Worm (Caenorhabditis elegans): ENCODE results near the gene F15H10.12.

F15H10.12 gene

DNA sequence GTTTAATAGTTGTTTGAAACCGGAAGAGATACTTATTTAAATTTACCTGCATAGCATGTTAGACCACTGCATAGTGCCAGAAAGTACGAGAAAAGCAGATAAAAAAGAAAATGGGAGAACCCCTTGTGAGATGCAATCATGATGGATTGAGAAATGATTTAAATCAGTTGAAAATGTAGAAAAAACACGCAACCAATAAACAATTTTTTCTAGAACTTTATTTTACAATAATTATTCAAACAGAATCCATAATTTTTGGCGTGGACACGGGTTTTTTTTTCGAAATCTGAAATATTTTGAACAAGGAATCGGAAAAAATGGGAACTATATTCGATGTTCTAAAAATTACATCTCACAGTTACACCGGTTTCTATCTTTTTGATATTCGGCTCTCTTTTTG is 30.6 kb downstream of the F15H10.12 start, which contains the start of gene AC3.12:
Gene AC3.12 (minus strand): TSS at position 101 of the 400 bp plus-strand sequence.
- TF ChIP-seq pax-1 (tag; optimal IDR thresholded peaks at IDR 0.05) (no peak), ceh-9 (tag; optimal IDR thresholded peaks at IDR 0.05) (no peak), gmeb-2 (tag; optimal IDR thresholded peaks at IDR 0.05) (no peak), pha-2 (tag; optimal IDR thresholded peaks at IDR 0.05) (no peak), unc-42 (tag; optimal IDR thresholded peaks at IDR 0.05) (no peak), elt-2 (tag; optimal IDR thresholded peaks at IDR 0.05) (no peak), pat-9 (tag; optimal IDR thresholded peaks at IDR 0.05) (no peak), ztf-16 (tag; optimal IDR thresholded peaks at IDR 0.05) (no peak), elt-4 (tag; optimal IDR thresholded peaks at IDR 0.05) (no peak), npax-4 (tag; optimal IDR thresholded peaks at IDR 0.05) (no peak), F13H6.1 (tag; optimal IDR thresholded peaks at IDR 0.05) (no peak), ceh-6 (GFP tag; optimal IDR thresholded peaks at IDR 0.05) (no peak), lim-6 (tag; optimal IDR thresholded peaks at IDR 0.05) (no peak), ceh-18 (tag; optimal IDR thresholded peaks at IDR 0.05) (no peak), sox-2 (GFP tag; IDR thresholded peaks at IDR 0.05) (no peak), ets-4 (tag; optimal IDR thresholded peaks at IDR 0.05) (no peak), che-1 (tag; optimal IDR thresholded peaks at IDR 0.05) (no peak), syd-9 (tag; optimal IDR thresholded peaks at IDR 0.05) (no peak)

DNA sequence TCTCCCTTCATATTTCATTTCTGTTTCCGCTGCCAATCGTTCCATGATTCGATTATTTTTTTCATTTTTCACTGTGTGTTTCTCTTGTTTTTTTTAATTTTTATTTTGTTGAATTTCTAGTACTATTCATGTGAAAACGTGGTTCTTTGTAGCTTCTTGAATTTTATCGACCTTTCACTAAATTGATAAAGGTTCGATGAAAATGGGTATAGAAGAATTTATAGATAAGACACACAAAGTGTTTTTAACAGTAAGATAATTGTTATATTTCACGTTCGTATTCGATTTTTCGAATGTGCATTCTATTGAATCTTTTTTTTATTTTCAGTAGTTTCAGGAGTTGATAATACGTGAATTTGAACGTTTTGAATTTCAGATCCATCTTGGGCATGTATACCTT is 37.9 kb downstream of the F15H10.12 start, which contains the start of gene ugt-49:
Gene ugt-49 (plus strand): TSS at position 371 of the 400 bp plus-strand sequence.
- TF ChIP-seq ahr-1 (tag; optimal IDR thresholded peaks at IDR 0.05): no peak
- no peak for TF ChIP-seq che-1 (tag; optimal IDR thresholded peaks at IDR 0.05)
- no peak for TF ChIP-seq ceh-22 (tag; optimal IDR thresholded peaks at IDR 0.05)
- no peak for TF ChIP-seq pag-3 (tag; optimal IDR thresholded peaks at IDR 0.05; ENCODE audit: borderline replicate concordance)
- TF ChIP-seq tbx-2 (tag; optimal IDR thresholded peaks at IDR 0.05): no peak
- no peak for TF ChIP-seq ama-1 (optimal IDR thresholded peaks at IDR 0.05)
- TF ChIP-seq C08G9.2 (tag; optimal IDR thresholded peaks at IDR 0.05): no peak
- TF ChIP-seq rnt-1 (tag; optimal IDR thresholded peaks at IDR 0.05): no peak

DNA sequence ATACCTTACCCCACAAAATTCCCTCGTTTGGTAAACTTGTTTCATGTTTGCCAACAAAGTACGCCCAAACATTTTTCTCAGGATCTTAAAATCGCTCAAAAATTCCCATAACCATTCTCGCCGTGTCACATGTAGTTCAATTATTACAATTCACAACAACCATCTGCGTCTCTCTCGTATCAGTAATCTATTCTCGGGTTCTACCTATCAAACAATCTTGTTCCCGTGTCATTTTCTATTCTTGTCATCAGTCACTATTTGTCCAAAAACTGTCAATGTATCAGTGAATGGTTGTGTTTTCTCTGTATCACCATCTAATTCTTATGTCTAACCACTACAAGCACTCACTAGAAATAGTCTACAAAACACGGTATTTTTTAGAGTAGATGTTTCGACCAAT is 38.7 kb downstream of the F15H10.12 start:
- no peak for TF ChIP-seq hlh-30 (tag; optimal IDR thresholded peaks at IDR 0.05; ENCODE audit: insufficient read depth)
- no peak for TF ChIP-seq hlh-6 (tag; optimal IDR thresholded peaks at IDR 0.05)
- TF ChIP-seq ceh-6 (GFP tag; optimal IDR thresholded peaks at IDR 0.05): no peak
- no peak for TF ChIP-seq pag-3 (tag; optimal IDR thresholded peaks at IDR 0.05; ENCODE audit: borderline replicate concordance)
- TF ChIP-seq ets-4 (tag; optimal IDR thresholded peaks at IDR 0.05): no peak
- no peak for TF ChIP-seq fax-1 (tag; optimal IDR thresholded peaks at IDR 0.05)
- no peak for TF ChIP-seq hlh-15 (tag; optimal IDR thresholded peaks at IDR 0.05)
- TF ChIP-seq pros-1 (tag; optimal IDR thresholded peaks at IDR 0.05): no peak
- no peak for TF ChIP-seq sox-2 (GFP tag; IDR thresholded peaks at IDR 0.05)
- no peak for TF ChIP-seq dve-1 (tag; optimal IDR thresholded peaks at IDR 0.05)
- TF ChIP-seq ztf-16 (tag; optimal IDR thresholded peaks at IDR 0.05): no peak
- no peak for TF ChIP-seq unc-55 (GFP tag; optimal IDR thresholded peaks at IDR 0.05)
- no peak for TF ChIP-seq ceh-48 (tag; optimal IDR thresholded peaks at IDR 0.05)
- no peak for TF ChIP-seq F13H6.1 (tag; optimal IDR thresholded peaks at IDR 0.05)
- TF ChIP-seq elt-2 (tag; optimal IDR thresholded peaks at IDR 0.05): no peak

DNA sequence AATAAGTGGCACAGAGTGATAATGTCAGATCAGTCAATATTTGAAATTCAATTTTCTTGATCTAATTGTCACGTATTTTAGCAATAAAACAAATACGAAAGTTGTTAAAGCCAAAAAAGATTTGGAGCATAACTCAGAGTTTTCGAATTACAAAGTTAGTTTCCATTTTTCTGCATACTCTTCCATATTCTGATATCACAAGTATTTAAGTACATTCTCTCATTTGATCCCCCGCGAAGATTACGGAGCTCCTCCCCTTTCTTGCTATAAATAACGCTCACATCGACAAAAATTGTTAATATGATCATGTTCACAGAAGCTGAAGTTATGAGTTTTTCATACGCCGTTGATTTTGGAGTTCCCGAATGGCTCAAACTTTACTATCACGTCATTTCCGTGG is 41.6 kb downstream of the F15H10.12 start, which contains the start of gene sri-20:
Gene sri-20 (plus strand): TSS at position 301 of the 400 bp plus-strand sequence.
- TF ChIP-seq unc-55 (GFP tag; optimal IDR thresholded peaks at IDR 0.05): no peak
- TF ChIP-seq nfya-1 (tag; optimal IDR thresholded peaks at IDR 0.05): no peak
- no peak for TF ChIP-seq ceh-30 (tag; optimal IDR thresholded peaks at IDR 0.05)
- TF ChIP-seq ahr-1 (tag; optimal IDR thresholded peaks at IDR 0.05): no peak
- TF ChIP-seq F13H6.1 (tag; optimal IDR thresholded peaks at IDR 0.05): no peak
- TF ChIP-seq syd-9 (tag; optimal IDR thresholded peaks at IDR 0.05): no peak
- no peak for TF ChIP-seq hlh-6 (tag; optimal IDR thresholded peaks at IDR 0.05)
- TF ChIP-seq ztf-16 (tag; optimal IDR thresholded peaks at IDR 0.05): no peak
- no peak for TF ChIP-seq dve-1 (tag; optimal IDR thresholded peaks at IDR 0.05)
- no peak for TF ChIP-seq ceh-34 (tag; optimal IDR thresholded peaks at IDR 0.05)
- TF ChIP-seq sox-2 (GFP tag; IDR thresholded peaks at IDR 0.05): no peak
- TF ChIP-seq pqm-1 (tag; optimal IDR thresholded peaks at IDR 0.05): no peak
